Worm (Caenorhabditis elegans) whole organism, mixed stage, embryonic: ENCODE measurements around the gene B0524.2.

Experiments
- ces-1 ChIP-seq: fragments of 150-350 bp; optimal IDR thresholded peaks from 2 replicates; lab custom pipeline; 2014; ENCODE audit warnings: missing biosample characterization, missing genetic modification reagents, missing genetic modification characterization
- elt-3 ChIP-seq: fragments of 150-350 bp; optimal IDR thresholded peaks from 2 replicates; lab custom pipeline; 2014; ENCODE audit warnings: missing biosample characterization, missing genetic modification characterization
- lsy-2 ChIP-seq: fragments of 150-350 bp; optimal IDR thresholded peaks from 2 replicates; lab custom pipeline; 2014; ENCODE audit warnings: missing biosample characterization, missing genetic modification characterization
- mls-2 ChIP-seq: sonication (generic microtip); optimal IDR thresholded peaks from 2 replicates; lab custom pipeline; 2016; ENCODE audit warnings: mild to moderate bottlenecking, missing genetic modification characterization, moderate library complexity, missing compliant biosample characterization
- nhr-2 ChIP-seq: fragments of 150-350 bp; optimal IDR thresholded peaks from 2 replicates; lab custom pipeline; 2014; ENCODE audit warnings: missing biosample characterization, missing genetic modification characterization
- nhr-237 ChIP-seq: fragments of 150-350 bp; optimal IDR thresholded peaks from 2 replicates; lab custom pipeline; 2014; ENCODE audit warnings: missing biosample characterization, missing genetic modification characterization
- nhr-28 ChIP-seq: fragments of 150-350 bp; optimal IDR thresholded peaks from 2 replicates; lab custom pipeline; 2014; ENCODE audit warnings: missing biosample characterization, missing genetic modification characterization
- nhr-76 ChIP-seq: sonication (generic microtip); optimal IDR thresholded peaks from 2 replicates; lab custom pipeline; 2017; ENCODE audit warnings: missing biosample characterization, missing genetic modification characterization
- pha-4 ChIP-seq: fragments of 150-350 bp; optimal IDR thresholded peaks from 2 replicates; lab custom pipeline; 2018; ENCODE audit warnings: missing biosample characterization, missing genetic modification reagents, missing genetic modification characterization
- sem-2 ChIP-seq: fragments of 200-800 bp; sonication (Bioruptor generic); optimal IDR thresholded peaks from 2 replicates; lab custom pipeline; 2018; ENCODE audit warnings: mild to moderate bottlenecking, missing genetic modification characterization, missing compliant biosample characterization
- snpc-4 ChIP-seq: fragments of 150-350 bp; optimal IDR thresholded peaks from 2 replicates; lab custom pipeline; 2014; ENCODE audit warnings: missing biosample characterization, missing genetic modification characterization
- tbx-8 ChIP-seq: fragments of 200-800 bp; sonication (Bioruptor generic); optimal IDR thresholded peaks from 2 replicates; lab custom pipeline; 2018; ENCODE audit warnings: mild to moderate bottlenecking, missing genetic modification characterization, moderate library complexity, missing compliant biosample characterization
- unc-39 ChIP-seq: fragments of 150-350 bp; optimal IDR thresholded peaks from 2 replicates; lab custom pipeline; 2014; ENCODE audit warnings: missing biosample characterization, missing genetic modification characterization

DNA sequence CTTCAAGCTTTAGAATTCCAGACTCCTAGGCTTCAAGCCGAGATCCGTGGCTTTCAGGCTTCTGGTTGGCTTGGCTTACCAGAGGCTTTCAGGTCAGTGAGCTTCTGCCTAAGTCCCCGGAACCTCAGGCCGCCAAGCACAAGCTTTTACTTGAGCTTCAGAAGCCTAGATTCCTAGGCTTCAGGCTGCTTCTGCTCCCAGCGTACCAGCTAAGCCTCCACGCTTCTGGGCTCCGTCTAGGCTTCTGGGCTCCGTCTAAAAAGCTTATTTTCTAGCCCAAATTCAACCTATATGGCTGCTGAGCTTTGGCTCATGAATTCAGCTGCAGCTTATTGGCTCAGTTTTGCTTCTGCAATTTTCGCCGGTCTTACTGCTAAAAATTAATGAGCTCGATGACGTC, 31.9 kb downstream of the B0524.2 start:
- no peak for TF ChIP-seq unc-39 (tag; lab: Kevin White, UChicago)
- TF ChIP-seq nhr-28, result no peak
- TF ChIP-seq ces-1 (GFP tag; lab: Kevin White, UChicago), result no peak
- no peak for TF ChIP-seq nhr-237 (tag; lab: Kevin White, UChicago)
- TF ChIP-seq mls-2 (tag; lab: Kevin White, UChicago), result no peak
- no peak for TF ChIP-seq sem-2 (GFP tag; lab: Kevin White, UChicago)
- TF ChIP-seq tbx-8 (GFP tag; lab: Kevin White, UChicago), result no peak
- no peak for TF ChIP-seq lsy-2 (tag; lab: Kevin White, UChicago)
- TF ChIP-seq nhr-76 (tag; lab: Kevin White, UChicago), result no peak
- TF ChIP-seq snpc-4 (tag; lab: Kevin White, UChicago), result no peak
- TF ChIP-seq elt-3 (tag; lab: Kevin White, UChicago), result no peak
- TF ChIP-seq pha-4, result no peak
- no peak for TF ChIP-seq nhr-2 (tag; lab: Kevin White, UChicago)
